Fruit fly (Drosophila melanogaster) whole organism, embryonic: ENCODE results near the gene MED15.

Source experiments
- BEAF-32 ChIP-seq: fragments of 200-800 bp; sonication (Bioruptor generic); optimal IDR thresholded peaks from 3 replicates; lab custom pipeline; 2017; ENCODE audit warnings: missing biosample characterization, missing genetic modification characterization, mild to moderate bottlenecking, moderate library complexity, missing genetic modification reagents
- CG11398 ChIP-seq: fragments of 200-800 bp; sonication (Bioruptor generic); optimal IDR thresholded peaks from 2 replicates; lab custom pipeline; 2016; ENCODE audit warnings: missing biosample characterization, missing genetic modification characterization
- CG12104 ChIP-seq: fragments of 200-800 bp; sonication (Bioruptor generic); optimal IDR thresholded peaks from 3 replicates; lab custom pipeline; 2016; ENCODE audit warnings: missing biosample characterization, missing genetic modification characterization
- CG17612 ChIP-seq: fragments of 200-800 bp; sonication (Bioruptor generic); IDR thresholded peaks from 2 replicates; pipeline ENCODE4 v1.3.6; 2022; ENCODE audit warnings: missing biosample characterization, missing genetic modification characterization
- CG17829 ChIP-seq: fragments of 200-800 bp; optimal IDR thresholded peaks from 2 replicates; lab custom pipeline; 2019; ENCODE audit warnings: missing biosample characterization, mild to moderate bottlenecking, missing genetic modification characterization, moderate library complexity
- CG17912 ChIP-seq: fragments of 200-800 bp; sonication (Bioruptor generic); optimal IDR thresholded peaks from 2 replicates; lab custom pipeline; 2018; ENCODE audit warnings: missing biosample characterization, mild to moderate bottlenecking, missing genetic modification characterization
- CG2120 ChIP-seq: fragments of 200-800 bp; sonication (Bioruptor generic); optimal IDR thresholded peaks from 3 replicates; lab custom pipeline; 2016; ENCODE audit warnings: missing biosample characterization, missing genetic modification characterization
- CG2129 ChIP-seq: fragments of 200-800 bp; sonication (Bioruptor generic); IDR thresholded peaks from 2 replicates; pipeline ENCODE4 v1.3.6; 2022; ENCODE audit warnings: missing biosample characterization, missing genetic modification characterization; ENCODE audit not compliant: partially characterized antibody
- CG2875 ChIP-seq: fragments of 200-800 bp; sonication (Bioruptor generic); optimal IDR thresholded peaks from 2 replicates; lab custom pipeline; 2017; ENCODE audit warnings: missing biosample characterization, mild to moderate bottlenecking, missing genetic modification characterization, missing genetic modification reagents
- CG31224 ChIP-seq: fragments of 200-800 bp; sonication (Bioruptor generic); IDR thresholded peaks from 2 replicates; pipeline ENCODE4 v1.3.6; 2022; ENCODE audit warnings: missing biosample characterization, missing genetic modification characterization
- CG34224 ChIP-seq: fragments of 200-800 bp; sonication (Bioruptor generic); IDR thresholded peaks from 3 replicates; pipeline ENCODE4 v1.3.6; 2022; ENCODE audit warnings: missing biosample characterization, missing genetic modification characterization; ENCODE audit not compliant: partially characterized antibody
- CG3726 ChIP-seq: fragments of 200-800 bp; sonication (Bioruptor generic); IDR thresholded peaks from 3 replicates; pipeline ENCODE4, ENCODE4 v1.3.6; 2022; ENCODE audit warnings: missing biosample characterization, missing genetic modification characterization
- CG4707 ChIP-seq: fragments of 200-800 bp; sonication (Bioruptor generic); optimal IDR thresholded peaks from 2 replicates; lab custom pipeline; 2018; ENCODE audit warnings: missing biosample characterization, mild to moderate bottlenecking, missing genetic modification characterization, moderate library complexity
- CG4820 ChIP-seq: fragments of 200-800 bp; sonication (Bioruptor generic); optimal IDR thresholded peaks from 3 replicates; lab custom pipeline; 2016; ENCODE audit warnings: missing biosample characterization, missing genetic modification characterization
- CG5953 ChIP-seq: fragments of 200-800 bp; sonication (Bioruptor generic); IDR thresholded peaks from 2 replicates; pipeline ENCODE4 v1.3.6; 2022; ENCODE audit warnings: missing biosample characterization, missing genetic modification characterization
- CG6254 ChIP-seq: fragments of 200-800 bp; sonication (Bioruptor generic); optimal IDR thresholded peaks from 3 replicates; lab custom pipeline; 2017; ENCODE audit warnings: mild to moderate bottlenecking, missing biosample characterization, missing genetic modification reagents, missing genetic modification characterization
- CG6791 ChIP-seq: fragments of 200-800 bp; sonication (Bioruptor generic); IDR thresholded peaks from 3 replicates; pipeline ENCODE4 v1.3.6; 2022; ENCODE audit warnings: missing biosample characterization, missing genetic modification characterization; ENCODE audit not compliant: partially characterized antibody
- CG7372 ChIP-seq: fragments of 200-800 bp; sonication (Bioruptor generic); IDR thresholded peaks from 2 replicates; pipeline ENCODE4 v1.3.6; 2022; ENCODE audit warnings: missing biosample characterization, missing genetic modification characterization
- CG7987 ChIP-seq: fragments of 200-800 bp; sonication (Bioruptor generic); optimal IDR thresholded peaks from 2 replicates; lab custom pipeline; 2018; ENCODE audit warnings: missing biosample characterization, mild to moderate bottlenecking, missing genetic modification characterization, moderate library complexity
- CG8089 ChIP-seq: fragments of 200-800 bp; sonication (Bioruptor generic); optimal IDR thresholded peaks from 3 replicates; lab custom pipeline; 2016; ENCODE audit warnings: missing biosample characterization, missing genetic modification characterization
- CG9437 ChIP-seq: fragments of 200-800 bp; sonication (Bioruptor generic); optimal IDR thresholded peaks from 2 replicates; lab custom pipeline; 2018; ENCODE audit warnings: missing biosample characterization, mild to moderate bottlenecking, missing genetic modification characterization
- CG9797 ChIP-seq: fragments of 200-800 bp; sonication (Bioruptor generic); optimal IDR thresholded peaks from 3 replicates; lab custom pipeline; 2018; ENCODE audit warnings: missing biosample characterization, mild to moderate bottlenecking, missing genetic modification characterization
- CTCF ChIP-seq: fragments of 200-800 bp; sonication (Bioruptor generic); optimal IDR thresholded peaks from 2 replicates; lab custom pipeline; 2017; ENCODE audit warnings: missing biosample characterization, mild to moderate bottlenecking, missing genetic modification characterization, moderate library complexity
- E2f1 ChIP-seq: fragments of 200-800 bp; sonication (Bioruptor generic); IDR thresholded peaks from 2 replicates; pipeline ENCODE4 v1.3.6; 2022; ENCODE audit warnings: missing biosample characterization, missing genetic modification characterization
- GATAe ChIP-seq: fragments of 200-800 bp; sonication (Bioruptor generic); conservative IDR thresholded peaks from 2 replicates; pipeline ENCODE4 v1.3.6; 2022; ENCODE audit warnings: missing biosample characterization, missing genetic modification characterization
- H2.0 ChIP-seq: fragments of 200-800 bp; sonication (Bioruptor generic); IDR thresholded peaks from 2 replicates; pipeline ENCODE4 v1.3.6; 2022; ENCODE audit warnings: missing biosample characterization, missing genetic modification characterization
- Hand ChIP-seq: fragments of 200-800 bp; sonication (Bioruptor generic); optimal IDR thresholded peaks from 2 replicates; lab custom pipeline; 2017; ENCODE audit warnings: mild to moderate bottlenecking, missing biosample characterization, missing genetic modification reagents, missing genetic modification characterization
- Hmx ChIP-seq: fragments of 200-800 bp; sonication (Bioruptor generic); optimal IDR thresholded peaks from 2 replicates; lab custom pipeline; 2016; ENCODE audit warnings: missing biosample characterization, missing genetic modification characterization
- Hr39 ChIP-seq: fragments of >200 bp; optimal IDR thresholded peaks from 2 replicates; lab custom pipeline; 2017
- Lhr ChIP-seq: fragments of 200-800 bp; sonication (Bioruptor generic); optimal IDR thresholded peaks from 3 replicates; lab custom pipeline; 2017; ENCODE audit warnings: mild to moderate bottlenecking, missing biosample characterization, missing genetic modification reagents, missing genetic modification characterization
- Myb ChIP-seq: fragments of 200-800 bp; sonication (Bioruptor generic); optimal IDR thresholded peaks from 2 replicates; lab custom pipeline; 2016; ENCODE audit warnings: missing biosample characterization, missing genetic modification characterization
- NK7.1 ChIP-seq: fragments of 200-800 bp; sonication (Bioruptor generic); optimal IDR thresholded peaks from 3 replicates; lab custom pipeline; 2016; ENCODE audit warnings: missing biosample characterization, missing genetic modification characterization
- Nf-YB ChIP-seq: fragments of 200-800 bp; sonication (Bioruptor generic); optimal IDR thresholded peaks from 3 replicates; lab custom pipeline; 2019; ENCODE audit warnings: missing biosample characterization, mild to moderate bottlenecking, missing genetic modification characterization, moderate library complexity
- Poxn ChIP-seq: fragments of 200-800 bp; sonication (Bioruptor generic); IDR thresholded peaks from 2 replicates; pipeline ENCODE4 v1.3.6; 2022; ENCODE audit warnings: missing biosample characterization, missing genetic modification characterization
- Rx ChIP-seq: fragments of 200-800 bp; sonication (Bioruptor generic); IDR thresholded peaks from 2 replicates; pipeline ENCODE4 v1.3.6; 2022; ENCODE audit warnings: missing biosample characterization, missing genetic modification characterization
- Ssrp ChIP-seq: fragments of 200-800 bp; sonication (Bioruptor generic); optimal IDR thresholded peaks from 2 replicates; lab custom pipeline; 2018; ENCODE audit warnings: missing biosample characterization, mild to moderate bottlenecking, missing genetic modification characterization, moderate library complexity
- Tbp ChIP-seq: fragments of >200 bp; optimal IDR thresholded peaks from 2 replicates; lab custom pipeline; 2018; ENCODE audit warnings: missing biosample characterization, missing genetic modification characterization
- ap ChIP-seq: fragments of 200-800 bp; sonication (Bioruptor generic); IDR thresholded peaks from 2 replicates; pipeline ENCODE4 v1.3.6; 2022; ENCODE audit warnings: missing biosample characterization, missing genetic modification characterization
- ase ChIP-seq: fragments of 200-800 bp; sonication (Bioruptor generic); IDR thresholded peaks from 3 replicates; pipeline ENCODE4 v1.3.6; 2022; ENCODE audit warnings: missing biosample characterization, missing genetic modification characterization
- en ChIP-seq: fragments of 200-800 bp; sonication (Bioruptor generic); optimal IDR thresholded peaks from 2 replicates; lab custom pipeline; 2016; ENCODE audit warnings: missing biosample characterization, missing genetic modification characterization
- gcm ChIP-seq: fragments of 200-800 bp; sonication (Bioruptor generic); optimal IDR thresholded peaks from 2 replicates; lab custom pipeline; 2019; ENCODE audit warnings: missing biosample characterization, mild to moderate bottlenecking, missing genetic modification characterization, moderate library complexity
- gt ChIP-seq: fragments of 200-800 bp; sonication (Bioruptor generic); IDR thresholded peaks from 2 replicates; pipeline ENCODE4 v1.3.6; 2022; ENCODE audit warnings: missing biosample characterization, missing genetic modification characterization
- org-1 ChIP-seq: fragments of 200-800 bp; sonication (Bioruptor generic); optimal IDR thresholded peaks from 2 replicates; lab custom pipeline; 2017; ENCODE audit warnings: missing biosample characterization, missing genetic modification characterization
- pfk ChIP-seq: fragments of 200-800 bp; sonication (Bioruptor generic); optimal IDR thresholded peaks from 2 replicates; lab custom pipeline; 2018; ENCODE audit warnings: missing biosample characterization, mild to moderate bottlenecking, missing genetic modification characterization, moderate library complexity
- pita ChIP-seq: fragments of 200-800 bp; sonication (Bioruptor generic); optimal IDR thresholded peaks from 2 replicates; lab custom pipeline; 2017; ENCODE audit warnings: missing biosample characterization, mild to moderate bottlenecking, missing genetic modification characterization
- pum ChIP-seq: fragments of 200-800 bp; sonication (Bioruptor generic); optimal IDR thresholded peaks from 2 replicates; lab custom pipeline; 2016; ENCODE audit warnings: missing biosample characterization, missing genetic modification characterization
- pzg ChIP-seq: fragments of 200-800 bp; sonication (Bioruptor generic); optimal IDR thresholded peaks from 3 replicates; lab custom pipeline; 2018; ENCODE audit warnings: missing biosample characterization, mild to moderate bottlenecking, missing genetic modification characterization, moderate library complexity
- sima ChIP-seq: fragments of 200-800 bp; sonication (Bioruptor generic); optimal IDR thresholded peaks from 2 replicates; lab custom pipeline; 2016; ENCODE audit warnings: missing biosample characterization, missing genetic modification characterization
- sob ChIP-seq: fragments of 200-800 bp; sonication (Bioruptor generic); IDR thresholded peaks from 2 replicates; pipeline ENCODE4 v1.3.6; 2022; ENCODE audit warnings: missing biosample characterization, missing genetic modification characterization
- sug ChIP-seq: fragments of 200-800 bp; optimal IDR thresholded peaks from 2 replicates; lab custom pipeline; 2019; ENCODE audit warnings: missing biosample characterization, mild to moderate bottlenecking, missing genetic modification characterization, moderate library complexity
- tgo ChIP-seq: fragments of 200-800 bp; sonication (Bioruptor generic); IDR thresholded peaks from 3 replicates; pipeline ENCODE4 v1.3.6; 2022; ENCODE audit warnings: missing biosample characterization, missing genetic modification characterization
- wdn ChIP-seq: fragments of 200-800 bp; sonication (Bioruptor generic); IDR thresholded peaks from 2 replicates; pipeline ENCODE4 v1.3.6; 2022; ENCODE audit warnings: missing biosample characterization, missing genetic modification characterization
- zen ChIP-seq: fragments of 200-800 bp; sonication (Bioruptor generic); optimal IDR thresholded peaks from 3 replicates; lab custom pipeline; 2018; ENCODE audit warnings: missing biosample characterization, mild to moderate bottlenecking, missing genetic modification characterization, moderate library complexity

The MED15 gene

dm6 chr2L:487719-488547, 15.1 kb downstream of the MED15 start (continued):
- no peak for TF ChIP-seq Nf-YB
- TF ChIP-seq zen (tag; lab: Kevin White, UChicago) = no peak
- no peak for TF ChIP-seq CG8089 (GFP tag; lab: Kevin White, UChicago)
- TF ChIP-seq CG3726 = 0 out of 3 replicates have a peak, but pooled peaks have one; percentile 12
- TF ChIP-seq Rx (GFP tag; lab: Robert Waterston, UW) = no peak
- no peak for TF ChIP-seq CG7372 (GFP tag; lab: Robert Waterston, UW)
- no peak for TF ChIP-seq CG4707 (GFP tag; lab: Kevin White, UChicago)
- no peak for TF ChIP-seq H2.0
- TF ChIP-seq tgo = 0 out of 3 replicates have a peak, but pooled peaks have one; percentile 20
- no peak for TF ChIP-seq Poxn (GFP tag; lab: Robert Waterston, UW)
- no peak for TF ChIP-seq NK7.1 (GFP tag; lab: Kevin White, UChicago)
- no peak for TF ChIP-seq wdn (GFP tag; lab: Robert Waterston, UW)
- TF ChIP-seq Myb (GFP tag; lab: Kevin White, UChicago) = no peak
- no peak for TF ChIP-seq CG17829
- TF ChIP-seq Tbp (GFP tag; lab: Kevin White, UChicago) = no peak
- no peak for TF ChIP-seq pfk (GFP tag; lab: Kevin White, UChicago)
- no peak for TF ChIP-seq CG12104 (GFP tag; lab: Kevin White, UChicago)
- no peak for TF ChIP-seq Hand
- no peak for TF ChIP-seq CG17612 (GFP tag; lab: Robert Waterston, UW)
- no peak for TF ChIP-seq pzg (GFP tag; lab: Kevin White, UChicago)
- TF ChIP-seq sima = no peak
- TF ChIP-seq org-1 = no peak
- no peak for TF ChIP-seq BEAF-32 (GFP tag; lab: Kevin White, UChicago)
- TF ChIP-seq GATAe (GFP tag; lab: Robert Waterston, UW) = no peak
- TF ChIP-seq sug (tag; lab: Kevin White, UChicago) = peak; percentile 5
- no peak; the same call in 1 of the 2 replicates for TF ChIP-seq sob (GFP tag; lab: Robert Waterston, UW)
- TF ChIP-seq ap (GFP tag; lab: Robert Waterston, UW) = no peak
- no peak for TF ChIP-seq CG34224
- TF ChIP-seq CG17912 (GFP tag; lab: Kevin White, UChicago) = no peak
- no peak for TF ChIP-seq CG4820
- TF ChIP-seq gcm (GFP tag; lab: Kevin White, UChicago) = no peak
- TF ChIP-seq CG31224 = no peak
- no peak for TF ChIP-seq CG6254 (GFP tag; lab: Kevin White, UChicago)
- TF ChIP-seq CG2129 (GFP tag; lab: Robert Waterston, UW) = no peak
- TF ChIP-seq CG6791 (GFP tag; lab: Robert Waterston, UW) = no peak
- TF ChIP-seq CG9797 (GFP tag; lab: Kevin White, UChicago) = no peak
- no peak for TF ChIP-seq Ssrp (tag; lab: Kevin White, UChicago)
- peak; percentile 19 for TF ChIP-seq CG2120

- TF ChIP-seq Hmx (GFP tag; lab: Kevin White, UChicago) = no peak
- TF ChIP-seq gt (GFP tag; lab: Robert Waterston, UW) = no peak
- no peak for TF ChIP-seq Lhr
- TF ChIP-seq CG5953 (GFP tag; lab: Robert Waterston, UW) = no peak
- no peak for TF ChIP-seq CG11398 (GFP tag; lab: Kevin White, UChicago)
- TF ChIP-seq CG2875 (GFP tag; lab: Kevin White, UChicago) = no peak
- TF ChIP-seq pum (GFP tag; lab: Kevin White, UChicago) = no peak
- TF ChIP-seq CTCF (GFP tag; lab: Kevin White, UChicago) = no peak
- TF ChIP-seq CG7987 (GFP tag; lab: Kevin White, UChicago) = no peak
- TF ChIP-seq CG9437 (GFP tag; lab: Kevin White, UChicago) = no peak
- no peak for TF ChIP-seq pita (GFP tag; lab: Kevin White, UChicago)
- TF ChIP-seq ase = no peak
- TF ChIP-seq Hr39 (lab: Kevin White, UChicago) = no peak
- no peak for TF ChIP-seq E2f1
- no peak for TF ChIP-seq en (GFP tag; lab: Kevin White, UChicago)
Measured at dm6 chr2L:488548-489100, 15.8 kb downstream of the MED15 start.
